Fruit fly (Drosophila melanogaster) whole organism, prepupa: ENCODE measurements around the gene CG6066.

Source experiments
- Blimp-1 ChIP-seq: fragments of 200-800 bp; sonication (Bioruptor generic); optimal IDR thresholded peaks from 3 replicates; lab custom pipeline; 2017; ENCODE audit warnings: missing biosample characterization, missing genetic modification characterization, mild to moderate bottlenecking, moderate library complexity, missing genetic modification reagents
- CG10631 ChIP-seq: fragments of 200-800 bp; sonication (Bioruptor generic); optimal IDR thresholded peaks from 2 replicates; lab custom pipeline; 2016; ENCODE audit warnings: missing biosample characterization, missing genetic modification characterization
- CG10669 ChIP-seq: fragments of 200-800 bp; sonication (Bioruptor generic); optimal IDR thresholded peaks from 3 replicates; lab custom pipeline; 2018; ENCODE audit warnings: missing biosample characterization, mild to moderate bottlenecking, missing genetic modification characterization, moderate library complexity
- CG11902 ChIP-seq: fragments of 200-800 bp; sonication (Bioruptor generic); optimal IDR thresholded peaks from 3 replicates; lab custom pipeline; 2016; ENCODE audit warnings: missing biosample characterization, missing genetic modification characterization
- CG1621 ChIP-seq: fragments of 200-800 bp; sonication (Bioruptor generic); optimal IDR thresholded peaks from 3 replicates; lab custom pipeline; 2018; ENCODE audit warnings: missing biosample characterization, mild to moderate bottlenecking, missing genetic modification characterization
- CG16779 ChIP-seq: fragments of 200-800 bp; sonication (Bioruptor generic); optimal IDR thresholded peaks from 3 replicates; lab custom pipeline; 2017; ENCODE audit warnings: missing biosample characterization, mild to moderate bottlenecking, missing genetic modification characterization
- CG3032 ChIP-seq: fragments of 200-800 bp; optimal IDR thresholded peaks from 2 replicates; lab custom pipeline; 2019; ENCODE audit warnings: missing biosample characterization, mild to moderate bottlenecking, missing genetic modification characterization, moderate library complexity
- CG31627 ChIP-seq: fragments of 200-800 bp; sonication (Bioruptor generic); optimal IDR thresholded peaks from 3 replicates; lab custom pipeline; 2016; ENCODE audit warnings: missing biosample characterization, missing genetic modification characterization
- CG34406 ChIP-seq: fragments of 200-800 bp; sonication (Bioruptor generic); optimal IDR thresholded peaks from 3 replicates; lab custom pipeline; 2016; ENCODE audit warnings: missing biosample characterization, missing genetic modification characterization
- CG3919 ChIP-seq: fragments of 200-800 bp; sonication (Bioruptor generic); optimal IDR thresholded peaks from 3 replicates; lab custom pipeline; 2016; ENCODE audit warnings: missing biosample characterization, missing genetic modification characterization
- CG6163 ChIP-seq: fragments of 200-800 bp; sonication (Bioruptor generic); IDR thresholded peaks from 3 replicates; pipeline ENCODE4 v1.3.6; 2022; ENCODE audit warnings: missing biosample characterization, missing genetic modification characterization
- CG6276 ChIP-seq: fragments of 200-800 bp; sonication (Bioruptor generic); optimal IDR thresholded peaks from 2 replicates; lab custom pipeline; 2017; ENCODE audit warnings: missing biosample characterization, mild to moderate bottlenecking, missing genetic modification characterization
- CG6792 ChIP-seq: fragments of 200-800 bp; sonication (Bioruptor generic); optimal IDR thresholded peaks from 3 replicates; lab custom pipeline; 2016; ENCODE audit warnings: missing biosample characterization, missing genetic modification characterization
- CG6808 ChIP-seq: fragments of 200-800 bp; sonication (Bioruptor generic); optimal IDR thresholded peaks from 3 replicates; lab custom pipeline; 2017; ENCODE audit warnings: missing biosample characterization, missing genetic modification characterization, mild to moderate bottlenecking, moderate library complexity, missing genetic modification reagents
- CG6854 ChIP-seq: fragments of 200-800 bp; sonication (Bioruptor generic); optimal IDR thresholded peaks from 2 replicates; lab custom pipeline; 2017; ENCODE audit warnings: missing biosample characterization, mild to moderate bottlenecking, missing genetic modification characterization
- CG7368 ChIP-seq: fragments of 200-800 bp; sonication (Bioruptor generic); optimal IDR thresholded peaks from 3 replicates; lab custom pipeline; 2016; ENCODE audit warnings: missing biosample characterization, missing genetic modification characterization
- CG8119 ChIP-seq: fragments of 200-800 bp; sonication (Bioruptor generic); IDR thresholded peaks from 3 replicates; pipeline ENCODE4 v1.3.6; 2022; ENCODE audit warnings: missing biosample characterization, missing genetic modification characterization
- CG8319 ChIP-seq: fragments of 200-800 bp; sonication (Bioruptor generic); optimal IDR thresholded peaks from 3 replicates; lab custom pipeline; 2016; ENCODE audit warnings: missing biosample characterization, missing genetic modification characterization
- CG9139 ChIP-seq: fragments of 200-800 bp; sonication (Bioruptor generic); optimal IDR thresholded peaks from 3 replicates; lab custom pipeline; 2017; ENCODE audit warnings: missing biosample characterization, mild to moderate bottlenecking, missing genetic modification characterization
- Eip75B ChIP-seq: fragments of 200-800 bp; sonication (Bioruptor generic); optimal IDR thresholded peaks from 3 replicates; lab custom pipeline; 2016; ENCODE audit warnings: missing biosample characterization, missing genetic modification characterization
- Eip78C ChIP-seq: fragments of 200-800 bp; sonication (Bioruptor generic); peaks from one replicate; lab custom pipeline; 2016; ENCODE audit warnings: missing biosample characterization, missing genetic modification characterization
- Ets21C ChIP-seq: fragments of 200-800 bp; sonication (Bioruptor generic); optimal IDR thresholded peaks from 3 replicates; lab custom pipeline; 2016; ENCODE audit warnings: missing biosample characterization, missing genetic modification characterization
- Ets96B ChIP-seq: fragments of 200-800 bp; optimal IDR thresholded peaks from 2 replicates; lab custom pipeline; 2019; ENCODE audit warnings: missing biosample characterization, mild to moderate bottlenecking, missing genetic modification characterization, moderate library complexity
- Gug ChIP-seq: fragments of 200-800 bp; sonication (Bioruptor generic); IDR thresholded peaks from 2 replicates; pipeline ENCODE4 v1.3.6; 2022; ENCODE audit warnings: missing biosample characterization, missing genetic modification characterization
- Hr39 ChIP-seq: fragments of 200-800 bp; sonication (Bioruptor generic); optimal IDR thresholded peaks from 2 replicates; lab custom pipeline; 2016; ENCODE audit warnings: missing biosample characterization, missing genetic modification characterization
- Hr4 ChIP-seq: fragments of 200-800 bp; sonication (Bioruptor generic); optimal IDR thresholded peaks from 3 replicates; lab custom pipeline; 2016; ENCODE audit warnings: missing biosample characterization, missing genetic modification characterization
- Lpt ChIP-seq: fragments of 200-800 bp; sonication (Bioruptor generic); optimal IDR thresholded peaks from 3 replicates; lab custom pipeline; 2016; ENCODE audit warnings: missing biosample characterization, missing genetic modification characterization
- Smox ChIP-seq: fragments of 200-800 bp; sonication (Bioruptor generic); optimal IDR thresholded peaks from 3 replicates; lab custom pipeline; 2016; ENCODE audit warnings: missing biosample characterization, missing genetic modification characterization
- Sox14 ChIP-seq: fragments of 200-800 bp; sonication (Bioruptor generic); optimal IDR thresholded peaks from 3 replicates; lab custom pipeline; 2016; ENCODE audit warnings: missing biosample characterization, missing genetic modification characterization
- Sox15 ChIP-seq: fragments of 200-800 bp; sonication (Bioruptor generic); optimal IDR thresholded peaks from 3 replicates; lab custom pipeline; 2016; ENCODE audit warnings: missing biosample characterization, missing genetic modification characterization
- acj6 ChIP-seq: fragments of 200-800 bp; sonication (Bioruptor generic); optimal IDR thresholded peaks from 3 replicates; lab custom pipeline; 2016; ENCODE audit warnings: missing biosample characterization, missing genetic modification characterization
- cyc ChIP-seq: fragments of 200-800 bp; sonication (Bioruptor generic); optimal IDR thresholded peaks from 3 replicates; lab custom pipeline; 2016; ENCODE audit warnings: missing biosample characterization, missing genetic modification characterization
- dac ChIP-seq: fragments of 200-800 bp; sonication (Bioruptor generic); optimal IDR thresholded peaks from 2 replicates; lab custom pipeline; 2017; ENCODE audit warnings: missing biosample characterization, mild to moderate bottlenecking, missing genetic modification characterization
- esn ChIP-seq: fragments of 200-800 bp; sonication (Bioruptor generic); optimal IDR thresholded peaks from 2 replicates; lab custom pipeline; 2016; ENCODE audit warnings: missing biosample characterization, mild to moderate bottlenecking, missing genetic modification characterization, moderate library complexity
- fd59A ChIP-seq: fragments of 200-800 bp; sonication (Bioruptor generic); optimal IDR thresholded peaks from 2 replicates; lab custom pipeline; 2017; ENCODE audit warnings: missing biosample characterization, mild to moderate bottlenecking, missing genetic modification characterization, missing genetic modification reagents
- fd85E ChIP-seq: fragments of 200-800 bp; sonication (Bioruptor generic); optimal IDR thresholded peaks from 3 replicates; lab custom pipeline; 2016; ENCODE audit warnings: missing biosample characterization, missing genetic modification characterization
- lz ChIP-seq: fragments of 200-800 bp; sonication (Bioruptor generic); optimal IDR thresholded peaks from 3 replicates; lab custom pipeline; 2016; ENCODE audit warnings: missing biosample characterization, missing genetic modification characterization
- net ChIP-seq: fragments of 200-800 bp; sonication (Bioruptor generic); optimal IDR thresholded peaks from 3 replicates; lab custom pipeline; 2016; ENCODE audit warnings: missing biosample characterization, missing genetic modification characterization
- pdm3 ChIP-seq: fragments of 200-800 bp; sonication (Bioruptor generic); optimal IDR thresholded peaks from 3 replicates; lab custom pipeline; 2016; ENCODE audit warnings: missing biosample characterization, missing genetic modification characterization
- salr ChIP-seq, 2 experiments: fragments of 200-800 bp; sonication (Bioruptor generic); optimal IDR thresholded peaks; 3 replicates each; lab custom pipeline; 2016 to 2018; ENCODE audit warnings: missing biosample characterization in 2 of 2, missing genetic modification characterization in 2 of 2, mild to moderate bottlenecking in 1 of 2
- ss ChIP-seq, 2 experiments: fragments of 200-800 bp; sonication (Bioruptor generic); optimal IDR thresholded peaks; 2 replicates in 1 of 2; 3 replicates in 1 of 2; lab custom pipeline; 2017 to 2018; ENCODE audit warnings: mild to moderate bottlenecking in 2 of 2, missing biosample characterization in 2 of 2, missing genetic modification characterization in 2 of 2, moderate library complexity in 1 of 2
- svp ChIP-seq: fragments of 200-800 bp; sonication (Bioruptor generic); peaks from one replicate; lab custom pipeline; 2016; ENCODE audit warnings: missing biosample characterization, missing genetic modification characterization

CG6066 gene

dm6 chr3R:27111784-27112602 lies 4.5 kb downstream of the CG6066 start, which contains the start of the genes gb and CG5815 (continued):
- TF ChIP-seq CG8319 (GFP tag; lab: Kevin White, UChicago) (peak; percentile 85), CG31627 (GFP tag; lab: Kevin White, UChicago) (peak; percentile 87), fd85E (GFP tag; lab: Kevin White, UChicago) (no peak), acj6 (peak; percentile 91), dac (GFP tag; lab: Kevin White, UChicago) (peak; percentile 80), CG8119 (peak; percentile 84), Ets21C (GFP tag; lab: Kevin White, UChicago) (peak; percentile 82), CG6792 (peak; percentile 80), salr (GFP tag; optimal IDR thresholded peaks at IDR 0.05; lab: Kevin White, UChicago) (peak in 1 of 2 experiments; percentile 79), CG9139 (GFP tag; lab: Kevin White, UChicago) (no peak), Ets96B (tag; lab: Kevin White, UChicago) (peak; percentile 87), pdm3 (no peak), esn (peak; percentile 91), CG3919 (GFP tag; lab: Kevin White, UChicago) (peak; percentile 90), CG6808 (GFP tag; lab: Kevin White, UChicago) (no peak), Blimp-1 (GFP tag; lab: Kevin White, UChicago) (peak; percentile 59), Eip78C (GFP tag; lab: Kevin White, UChicago) (peak; percentile 96), CG6276 (no peak), CG11902 (peak; percentile 75), Sox15 (GFP tag; lab: Kevin White, UChicago) (peak; percentile 84), lz (GFP tag; lab: Kevin White, UChicago) (peak; percentile 92), net (GFP tag; lab: Kevin White, UChicago) (peak; percentile 86), CG10669 (GFP tag; lab: Kevin White, UChicago) (no peak), cyc (GFP tag; lab: Kevin White, UChicago) (peak; percentile 88), CG7368 (peak; percentile 71), CG34406 (GFP tag; lab: Kevin White, UChicago) (peak; percentile 85), Sox14 (GFP tag; lab: Kevin White, UChicago) (peak; percentile 90), Smox (GFP tag; lab: Kevin White, UChicago) (no peak), svp (peak; percentile 97), fd59A (GFP tag; lab: Kevin White, UChicago) (peak; percentile 78), Gug (GFP tag; lab: Robert Waterston, UW) (peak; percentile 80), CG6854 (peak; percentile 65), Eip75B (GFP tag; lab: Kevin White, UChicago) (no peak), ss (GFP tag; optimal IDR thresholded peaks at IDR 0.05; lab: Kevin White, UChicago) (no peak), Lpt (GFP tag; lab: Kevin White, UChicago) (peak; percentile 82), CG10631 (GFP tag; lab: Kevin White, UChicago) (no peak), CG16779 (tag; lab: Kevin White, UChicago) (no peak), Hr4 (GFP tag; lab: Kevin White, UChicago) (peak; percentile 92), CG1621 (tag; lab: Kevin White, UChicago) (no peak), Hr39 (GFP tag; lab: Kevin White, UChicago) (peak; percentile 87), CG6163 (GFP tag; lab: Robert Waterston, UW) (peak; percentile 92), CG3032 (tag; lab: Kevin White, UChicago) (peak; percentile 86)
